Worm (Caenorhabditis elegans): Measurements from ENCODE around the gene Y57G7A.11.

- TF ChIP-seq ceh-9 (tag; optimal IDR thresholded peaks at IDR 0.05) (no peak), lin-39 (tag; optimal IDR thresholded peaks at IDR 0.05) (no peak), nhr-77 (tag; optimal IDR thresholded peaks at IDR 0.05) (no peak), pqm-1 (tag; optimal IDR thresholded peaks at IDR 0.05) (no peak), ama-1 (optimal IDR thresholded peaks at IDR 0.05) (no peak), elt-3 (tag; optimal IDR thresholded peaks at IDR 0.05) (no peak), fkh-10 (GFP tag; optimal IDR thresholded peaks at IDR 0.05) (no peak), lsy-12 (tag; optimal IDR thresholded peaks at IDR 0.05) (no peak), daf-12 (tag; optimal IDR thresholded peaks at IDR 0.05) (no peak), unc-62 (GFP tag; optimal IDR thresholded peaks at IDR 0.05) (no peak)
These were observed 19.9 kb downstream of the Y57G7A.11 start for ce11 chrII:1256742-1257141.

Measured in whole organism, L3 larva.